Fruit fly (Drosophila melanogaster) Kc167 (cell line): ENCODE data around the gene syd.

Experiments used
- Myc ChIP-seq: fragments of >200 bp; optimal IDR thresholded peaks from 2 replicates; lab custom pipeline; 2017; ENCODE audit warnings: missing external identifiers
- Sin3A ChIP-seq: fragments of >200 bp; optimal IDR thresholded peaks from 2 replicates; lab custom pipeline; 2018; ENCODE audit warnings: missing external identifiers
- h ChIP-seq: fragments of >200 bp; optimal IDR thresholded peaks from 3 replicates; lab custom pipeline; 2018; ENCODE audit warnings: missing external identifiers
- insv ChIP-seq: fragments of >200 bp; optimal IDR thresholded peaks from 3 replicates; lab custom pipeline; 2018; ENCODE audit warnings: missing external identifiers
- psq ChIP-seq: fragments of >200 bp; optimal IDR thresholded peaks from 2 replicates; lab custom pipeline; 2017; ENCODE audit warnings: missing external identifiers
- ttk ChIP-seq: sonication (Bioruptor generic); optimal IDR thresholded peaks from 2 replicates; lab custom pipeline; 2017; ENCODE audit warnings: missing external identifiers

The syd gene

DNA sequence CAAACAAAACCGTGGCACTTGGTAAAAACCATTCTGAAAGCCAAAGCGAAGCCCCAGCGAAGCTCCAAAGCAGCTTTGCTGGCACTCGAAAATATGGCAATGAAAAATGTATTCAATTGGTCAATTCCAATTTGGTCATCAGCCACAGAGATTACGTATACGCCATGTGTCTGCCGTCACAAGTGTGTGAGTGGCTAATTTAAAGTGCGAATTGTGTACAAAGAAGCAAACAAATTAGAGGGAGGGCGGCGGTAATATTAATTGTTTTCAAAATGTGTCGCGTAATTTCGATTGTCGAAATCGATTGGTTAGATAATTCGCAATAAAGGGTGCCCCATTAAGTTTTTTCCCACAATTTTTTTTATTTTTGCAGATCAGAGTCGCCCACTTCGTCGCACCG lies 13.9 kb upstream of the syd start:
- TF ChIP-seq Sin3A (no peak), h (no peak), ttk (lab: Kevin White, UChicago) (no peak), psq (no peak), insv (no peak), Myc (lab: Kevin White, UChicago) (no peak)

dm6 chr3L:7947880-7948286 lies 12.0 kb upstream of the syd start, which contains the start of gene exex:
Gene exex, plus strand, starts transcription at chr3L:7948186.
- TF ChIP-seq psq, result no peak
- TF ChIP-seq insv, result no peak
- TF ChIP-seq h, result no peak
- TF ChIP-seq Myc (lab: Kevin White, UChicago), result no peak
- TF ChIP-seq ttk (lab: Kevin White, UChicago), result no peak
- no peak for TF ChIP-seq Sin3A

dm6 chr3L:7946222-7946621 lies 10.3 kb upstream of the syd start, which contains the start of gene CG43880:
Gene CG43880, minus strand, starts transcription at chr3L:7946322.
- no peak for TF ChIP-seq psq
- TF ChIP-seq insv, result no peak
- no peak for TF ChIP-seq Sin3A
- no peak for TF ChIP-seq Myc (lab: Kevin White, UChicago)

dm6 chr3L:7943950-7944349 lies 8.0 kb upstream of the syd start:
- TF ChIP-seq insv (no peak), h (no peak), Myc (lab: Kevin White, UChicago) (no peak), psq (no peak)

DNA sequence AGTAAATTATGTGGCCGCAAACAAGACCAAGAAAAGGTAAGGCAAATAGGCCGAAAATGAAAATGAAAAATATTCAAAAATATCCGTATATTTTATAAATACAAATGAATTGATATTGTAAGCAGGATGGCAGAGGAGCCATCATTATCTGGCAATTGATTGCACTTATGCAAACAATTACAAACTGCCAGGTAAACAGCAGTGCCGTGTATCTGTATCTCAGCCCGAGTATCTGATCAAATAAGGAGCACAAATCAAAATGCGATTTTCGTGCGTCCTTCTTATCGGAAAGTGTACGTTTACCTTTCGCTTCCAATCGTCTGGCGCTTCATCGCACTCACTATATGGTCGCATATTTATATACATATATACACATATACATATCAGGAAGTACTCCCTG lies 7.1 kb upstream of the syd start:
- TF ChIP-seq h, result no peak
- no peak for TF ChIP-seq Myc (lab: Kevin White, UChicago)
- TF ChIP-seq psq, result no peak
- TF ChIP-seq Sin3A, result no peak
- no peak for TF ChIP-seq ttk (lab: Kevin White, UChicago)
- no peak for TF ChIP-seq insv

- no peak for TF ChIP-seq Sin3A
- TF ChIP-seq insv, result no peak
- TF ChIP-seq h, result no peak
- TF ChIP-seq psq, result no peak
- no peak for TF ChIP-seq ttk (lab: Kevin White, UChicago)
- no peak for TF ChIP-seq Myc (lab: Kevin White, UChicago)
Observed at dm6 chr3L:7942403-7942952, 6.6 kb upstream of the syd start.

DNA sequence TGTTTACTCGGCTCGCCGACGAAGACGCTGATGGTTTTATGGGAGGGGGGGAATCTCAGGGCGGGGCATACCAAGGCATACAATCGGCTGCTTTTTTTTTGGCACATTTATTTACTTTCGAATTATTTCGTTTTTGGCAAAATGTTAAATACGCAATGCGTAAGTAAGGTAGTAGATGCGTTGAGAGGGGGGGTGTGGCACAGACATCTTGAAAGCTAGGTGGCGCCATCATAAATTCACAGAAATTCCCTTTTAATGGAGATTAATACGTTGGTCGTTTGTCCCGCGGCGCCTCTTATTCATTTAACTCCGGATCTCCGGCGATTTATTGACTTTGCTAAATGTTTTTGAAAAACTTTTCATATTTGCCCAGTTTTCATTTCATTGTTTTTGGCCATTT lies 5.6 kb upstream of the syd start:
- no peak for TF ChIP-seq ttk (lab: Kevin White, UChicago)
- no peak for TF ChIP-seq Sin3A
- no peak for TF ChIP-seq insv
- no peak for TF ChIP-seq h
- TF ChIP-seq psq, result no peak
- TF ChIP-seq Myc (lab: Kevin White, UChicago), result no peak

dm6 chr3L:7940558-7941238 lies 4.8 kb upstream of the syd start:
- TF ChIP-seq insv (no peak), Sin3A (no peak), h (no peak), Myc (lab: Kevin White, UChicago) (no peak), ttk (lab: Kevin White, UChicago) (no peak), psq (no peak)

DNA sequence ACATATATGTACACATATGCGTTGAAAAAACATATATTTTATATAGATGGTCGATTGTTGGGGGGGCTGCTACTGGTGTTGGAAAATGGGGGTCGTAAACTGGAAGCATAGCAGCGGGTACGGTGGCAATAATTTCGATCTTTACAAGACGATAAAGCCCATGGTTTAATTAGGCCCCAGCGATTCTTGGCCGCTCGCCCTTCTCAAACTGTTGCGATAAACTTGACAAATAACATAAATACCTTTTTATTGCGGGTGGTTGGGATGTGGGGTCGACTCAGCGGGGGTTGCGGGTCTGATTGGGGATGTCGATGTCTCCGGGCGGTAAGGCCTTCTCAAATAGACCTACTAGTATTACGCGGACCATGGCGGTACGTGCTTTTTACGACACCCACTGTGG lies 2.7 kb upstream of the syd start:
- no peak for TF ChIP-seq Myc (lab: Kevin White, UChicago)

DNA sequence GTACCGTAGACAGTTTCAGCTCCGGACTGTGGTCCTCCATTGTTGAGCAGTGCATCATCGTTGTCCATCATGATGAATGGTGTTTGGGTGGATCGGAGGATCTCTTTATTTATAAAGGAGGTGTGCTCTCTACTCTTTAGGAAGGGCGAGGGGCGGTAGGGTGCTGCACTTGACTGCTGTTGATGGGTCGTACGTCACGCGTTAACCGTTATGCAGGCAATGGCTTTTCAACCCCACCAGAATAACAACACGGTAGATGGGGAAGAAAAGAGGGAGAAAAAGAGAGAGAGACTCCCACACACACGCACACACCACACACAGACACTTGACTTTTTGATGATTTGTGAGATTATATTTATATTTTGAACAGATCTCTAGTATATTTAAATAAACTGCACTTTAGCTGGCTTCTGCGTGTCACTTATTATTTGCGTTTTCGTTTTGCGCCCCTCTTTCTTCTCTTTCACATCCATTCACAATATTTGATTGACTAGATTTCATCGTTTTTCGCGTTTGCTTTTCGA lies 449 bp downstream of the syd start:
- TF ChIP-seq psq (no peak), insv (no peak), Myc (lab: Kevin White, UChicago) (no peak), Sin3A (no peak), ttk (lab: Kevin White, UChicago) (no peak), h (no peak)

- no peak for TF ChIP-seq h
- TF ChIP-seq psq, result no peak
- TF ChIP-seq Myc (lab: Kevin White, UChicago), result no peak
- no peak for TF ChIP-seq ttk (lab: Kevin White, UChicago)
- no peak for TF ChIP-seq insv
- TF ChIP-seq Sin3A, result no peak
Observed at dm6 chr3L:7934857-7935256, 1.1 kb downstream of the syd start.

DNA sequence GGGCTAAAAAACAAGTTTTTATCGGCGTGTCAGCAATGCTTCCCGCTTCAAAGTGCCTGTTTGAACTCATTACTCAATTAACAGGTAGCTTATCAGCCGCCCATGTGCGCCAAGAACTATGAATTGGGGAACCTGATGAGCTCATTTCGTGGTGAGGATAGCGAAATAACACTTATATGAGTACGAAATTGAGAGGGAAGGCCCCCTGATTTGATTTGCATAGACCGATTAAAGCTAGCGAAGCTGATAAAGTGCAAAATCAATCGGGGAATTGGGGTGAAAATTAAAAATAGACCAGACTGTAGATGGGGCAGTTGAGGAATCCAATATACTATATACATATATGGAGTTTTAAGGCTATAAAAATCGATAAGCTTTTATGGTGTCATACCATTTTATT lies 1.7 kb downstream of the syd start:
- TF ChIP-seq Sin3A, result no peak

- TF ChIP-seq insv (no peak), ttk (lab: Kevin White, UChicago) (no peak), psq (no peak), h (no peak), Sin3A (no peak), Myc (lab: Kevin White, UChicago) (no peak)
Observed at dm6 chr3L:7915808-7916619, 19.9 kb downstream of the syd start.
